Worm (Caenorhabditis elegans) whole organism, L3 larva: ENCODE measurements around the gene nhr-28.

Experiments used
- ceh-28 ChIP-seq: fragments of 150-350 bp; optimal IDR thresholded peaks from 2 replicates; lab custom pipeline; 2014; ENCODE audit warnings: missing biosample characterization, missing genetic modification reagents, missing genetic modification characterization
- daf-12 ChIP-seq: fragments of 150-350 bp; optimal IDR thresholded peaks from 2 replicates; lab custom pipeline; 2014; ENCODE audit warnings: missing biosample characterization, missing genetic modification reagents, missing genetic modification characterization
- elt-1 ChIP-seq: fragments of 150-350 bp; optimal IDR thresholded peaks from 2 replicates; lab custom pipeline; 2014; ENCODE audit warnings: missing biosample characterization, missing genetic modification characterization
- lin-15B ChIP-seq: fragments of 150-350 bp; optimal IDR thresholded peaks from 2 replicates; lab custom pipeline; 2014; ENCODE audit warnings: missing biosample characterization, missing genetic modification characterization
- pqm-1 ChIP-seq: fragments of 150-350 bp; optimal IDR thresholded peaks from 2 replicates; lab custom pipeline; 2017; ENCODE audit warnings: missing biosample characterization, missing genetic modification characterization, inconsistent platforms
- snpc-4 ChIP-seq: fragments of 150-350 bp; optimal IDR thresholded peaks from 2 replicates; lab custom pipeline; 2014; ENCODE audit warnings: missing biosample characterization, missing genetic modification characterization
- unc-39 ChIP-seq: sonication (generic microtip); optimal IDR thresholded peaks from 4 replicates; lab custom pipeline; 2017; ENCODE audit warnings: missing biosample characterization, missing genetic modification characterization
- unc-62 ChIP-seq: fragments of 150-350 bp; sonication (generic microtip); optimal IDR thresholded peaks from 4 replicates; lab custom pipeline; 2014; ENCODE audit warnings: missing biosample characterization, missing genetic modification reagents, missing genetic modification characterization

ce11 chrX:16398420-16398925 lies 43.7 kb downstream of the nhr-28 start, which contains the start of gene F01G12.18:
- TF ChIP-seq unc-39 (tag; lab: Kevin White, UChicago) (no peak), pqm-1 (no peak), elt-1 (no peak), unc-62 (no peak), daf-12 (no peak), snpc-4 (tag; lab: Kevin White, UChicago) (no peak), ceh-28 (tag; lab: Kevin White, UChicago) (no peak), lin-15B (tag; lab: Kevin White, UChicago) (no peak)
